Fruit fly (Drosophila melanogaster) whole organism: ENCODE data around the gene CG42681.
"Not testable (repeated sequence)": the region's sequence is repeated elsewhere in the genome, so short reads cannot be mapped to it uniquely, and the experiment has no call there.

ENCODE experiments used
- CG8478 ChIP-seq: fragments of >200 bp; optimal IDR thresholded peaks from 2 replicates; lab custom pipeline; 2018; ENCODE audit warnings: inconsistent platforms
- EcR ChIP-seq, 2 experiments: fragments of >200 bp; optimal IDR thresholded peaks; 2 replicates each; lab custom pipeline; 2017; ENCODE audit warnings: missing biosample characterization in 2 of 2, missing genetic modification characterization in 2 of 2, missing genetic modification reagents in 2 of 2
- pan ChIP-seq: fragments of >200 bp; optimal IDR thresholded peaks from 2 replicates; lab custom pipeline; 2017
- usp ChIP-seq: fragments of >200 bp; optimal IDR thresholded peaks from 2 replicates; lab custom pipeline; 2017; ENCODE audit warnings: missing biosample characterization, missing genetic modification characterization, mixed read lengths

dm6 chr2L:14739614-14740013 lies 4.6 kb upstream of the CG42681 start, which contains the start of gene CG42585:
- TF ChIP-seq usp; pan (lab: Kevin White, UChicago); CG8478; EcR (GFP tag; optimal IDR thresholded peaks at IDR 0.05; lab: Kevin White, UChicago): not testable (repeated sequence)
